Fruit fly (Drosophila melanogaster) whole organism, embryonic: ENCODE data around the gene Trax.
A peak's percentile ranks its signal among the peaks of the same experiment; 100 is the strongest.

Experiments used
- Asciz ChIP-seq: fragments of 200-800 bp; sonication (Bioruptor generic); optimal IDR thresholded peaks from 2 replicates; lab custom pipeline; 2017; ENCODE audit warnings: missing biosample characterization, mild to moderate bottlenecking, missing genetic modification characterization, missing genetic modification reagents
- Atf6 ChIP-seq: fragments of 200-800 bp; sonication (Bioruptor generic); IDR thresholded peaks from 2 replicates; pipeline ENCODE4 v1.3.6; 2022; ENCODE audit warnings: missing biosample characterization, missing genetic modification characterization
- CG10321 ChIP-seq: fragments of 200-800 bp; sonication (Bioruptor generic); IDR thresholded peaks from 2 replicates; pipeline ENCODE4 v1.3.6; 2022; ENCODE audit warnings: missing biosample characterization, missing genetic modification characterization
- CG11085 ChIP-seq: fragments of 200-800 bp; sonication (Bioruptor generic); IDR thresholded peaks from 2 replicates; pipeline ENCODE4 v1.3.6; 2022; ENCODE audit warnings: missing biosample characterization, missing genetic modification characterization
- CG11560 ChIP-seq: fragments of 200-800 bp; sonication (Bioruptor generic); IDR thresholded peaks from 3 replicates; pipeline ENCODE4 v1.3.6; 2022; ENCODE audit warnings: missing biosample characterization, missing genetic modification characterization
- CG11723 ChIP-seq: fragments of 200-800 bp; sonication (Bioruptor generic); optimal IDR thresholded peaks from 2 replicates; lab custom pipeline; 2017; ENCODE audit warnings: missing biosample characterization, mild to moderate bottlenecking, missing genetic modification characterization
- CG12219 ChIP-seq: fragments of 200-800 bp; sonication (Bioruptor generic); optimal IDR thresholded peaks from 3 replicates; lab custom pipeline; 2018; ENCODE audit warnings: missing biosample characterization, mild to moderate bottlenecking, missing genetic modification characterization
- CG12659 ChIP-seq: fragments of 200-800 bp; sonication (Bioruptor generic); optimal IDR thresholded peaks from 3 replicates; lab custom pipeline; 2017; ENCODE audit warnings: mild to moderate bottlenecking, missing biosample characterization, missing genetic modification reagents, missing genetic modification characterization
- CG13287 ChIP-seq: fragments of 200-800 bp; sonication (Bioruptor generic); IDR thresholded peaks from 2 replicates; pipeline ENCODE4 v1.3.6; 2022; ENCODE audit warnings: missing biosample characterization, missing genetic modification characterization; ENCODE audit not compliant: partially characterized antibody
- CG15514 ChIP-seq: fragments of 200-800 bp; sonication (Bioruptor generic); optimal IDR thresholded peaks from 3 replicates; lab custom pipeline; 2017; ENCODE audit warnings: missing biosample characterization, missing genetic modification characterization, mild to moderate bottlenecking, moderate library complexity, missing genetic modification reagents
- CG30431 ChIP-seq: fragments of 200-800 bp; sonication (Bioruptor generic); optimal IDR thresholded peaks from 2 replicates; lab custom pipeline; 2017; ENCODE audit warnings: missing biosample characterization, missing genetic modification characterization
- CG31388 ChIP-seq: fragments of 200-800 bp; sonication (Bioruptor generic); optimal IDR thresholded peaks from 2 replicates; lab custom pipeline; 2016; ENCODE audit warnings: missing biosample characterization, missing genetic modification characterization
- CG4424 ChIP-seq: fragments of 200-800 bp; sonication (Bioruptor generic); optimal IDR thresholded peaks from 3 replicates; lab custom pipeline; 2016; ENCODE audit warnings: missing biosample characterization, missing genetic modification characterization
- CG6813 ChIP-seq: fragments of 200-800 bp; sonication (Bioruptor generic); optimal IDR thresholded peaks from 2 replicates; lab custom pipeline; 2017; ENCODE audit warnings: missing biosample characterization, missing genetic modification characterization, mild to moderate bottlenecking, moderate library complexity, missing genetic modification reagents
- CG6854 ChIP-seq: fragments of 200-800 bp; sonication (Bioruptor generic); optimal IDR thresholded peaks from 3 replicates; lab custom pipeline; 2017; ENCODE audit warnings: missing biosample characterization, mild to moderate bottlenecking, missing genetic modification characterization
- CG7271 ChIP-seq: fragments of 200-800 bp; sonication (Bioruptor generic); optimal IDR thresholded peaks from 2 replicates; lab custom pipeline; 2018; ENCODE audit warnings: missing biosample characterization, mild to moderate bottlenecking, missing genetic modification characterization, moderate library complexity
- CG7987 ChIP-seq: fragments of 200-800 bp; sonication (Bioruptor generic); optimal IDR thresholded peaks from 2 replicates; lab custom pipeline; 2018; ENCODE audit warnings: missing biosample characterization, mild to moderate bottlenecking, missing genetic modification characterization, moderate library complexity
- CG9817 ChIP-seq: fragments of 200-800 bp; sonication (Bioruptor generic); optimal IDR thresholded peaks from 2 replicates; lab custom pipeline; 2018; ENCODE audit warnings: missing biosample characterization, mild to moderate bottlenecking, missing genetic modification characterization, moderate library complexity
- Deaf1 ChIP-seq: fragments of 200-800 bp; optimal IDR thresholded peaks from 3 replicates; lab custom pipeline; 2019; ENCODE audit warnings: missing biosample characterization, mild to moderate bottlenecking, missing genetic modification characterization, moderate library complexity
- Dll ChIP-seq: fragments of 200-800 bp; sonication (Bioruptor generic); IDR thresholded peaks from 4 replicates; pipeline ENCODE4 v1.3.6; 2022; ENCODE audit warnings: missing biosample characterization, missing genetic modification characterization; ENCODE audit not compliant: partially characterized antibody
- E2f1 ChIP-seq: fragments of 200-800 bp; sonication (Bioruptor generic); IDR thresholded peaks from 2 replicates; pipeline ENCODE4 v1.3.6; 2022; ENCODE audit warnings: missing biosample characterization, missing genetic modification characterization
- Fer2 ChIP-seq: fragments of 200-800 bp; sonication (Bioruptor generic); optimal IDR thresholded peaks from 2 replicates; lab custom pipeline; 2018; ENCODE audit warnings: missing biosample characterization, mild to moderate bottlenecking, missing genetic modification characterization, moderate library complexity
- HLH54F ChIP-seq: fragments of 200-800 bp; sonication (Bioruptor generic); optimal IDR thresholded peaks from 3 replicates; lab custom pipeline; 2016; ENCODE audit warnings: missing biosample characterization, missing genetic modification characterization
- Hr3 ChIP-seq: fragments of 200-800 bp; sonication (Bioruptor generic); optimal IDR thresholded peaks from 3 replicates; lab custom pipeline; 2016; ENCODE audit warnings: missing biosample characterization, missing genetic modification characterization
- Kr ChIP-seq: fragments of 200-800 bp; sonication (Bioruptor generic); optimal IDR thresholded peaks from 2 replicates; lab custom pipeline; 2017; ENCODE audit warnings: missing biosample characterization, mild to moderate bottlenecking, missing genetic modification characterization
- NC2β ChIP-seq: fragments of 200-800 bp; sonication (Bioruptor generic); optimal IDR thresholded peaks from 2 replicates; lab custom pipeline; 2016; ENCODE audit warnings: missing biosample characterization, missing genetic modification characterization
- Rfx ChIP-seq: fragments of 200-800 bp; sonication (Bioruptor generic); IDR thresholded peaks from 2 replicates; pipeline ENCODE4 v1.3.6; 2022; ENCODE audit warnings: missing biosample characterization, missing genetic modification characterization
- ara ChIP-seq: fragments of 200-800 bp; sonication (Bioruptor generic); IDR thresholded peaks from 2 replicates; pipeline ENCODE4 v1.3.6; 2022; ENCODE audit warnings: missing biosample characterization, missing genetic modification characterization
- ase ChIP-seq: fragments of 200-800 bp; sonication (Bioruptor generic); IDR thresholded peaks from 3 replicates; pipeline ENCODE4 v1.3.6; 2022; ENCODE audit warnings: missing biosample characterization, missing genetic modification characterization
- bbx ChIP-seq: fragments of 200-800 bp; sonication (Bioruptor generic); IDR thresholded peaks from 2 replicates; pipeline ENCODE4 v1.3.6; 2022; ENCODE audit warnings: missing biosample characterization, missing genetic modification characterization; ENCODE audit not compliant: partially characterized antibody
- chm ChIP-seq: fragments of 200-800 bp; sonication (Bioruptor generic); IDR thresholded peaks from 2 replicates; pipeline ENCODE4 v1.3.6; 2022; ENCODE audit warnings: missing biosample characterization, missing genetic modification characterization
- danr ChIP-seq: fragments of 200-800 bp; sonication (Bioruptor generic); IDR thresholded peaks from 2 replicates; pipeline ENCODE4 v1.3.6; 2022; ENCODE audit warnings: missing biosample characterization, missing genetic modification characterization
- fd3F ChIP-seq: fragments of 200-800 bp; sonication (Bioruptor generic); optimal IDR thresholded peaks from 2 replicates; lab custom pipeline; 2018; ENCODE audit warnings: missing biosample characterization, mild to moderate bottlenecking, missing genetic modification characterization, moderate library complexity
- fd64A ChIP-seq: fragments of 200-800 bp; sonication (Bioruptor generic); optimal IDR thresholded peaks from 3 replicates; lab custom pipeline; 2018; ENCODE audit warnings: missing biosample characterization, mild to moderate bottlenecking, missing genetic modification characterization
- fru ChIP-seq: fragments of >200 bp; optimal IDR thresholded peaks from 2 replicates; lab custom pipeline; 2017
- gcm ChIP-seq: fragments of 200-800 bp; sonication (Bioruptor generic); optimal IDR thresholded peaks from 2 replicates; lab custom pipeline; 2019; ENCODE audit warnings: missing biosample characterization, mild to moderate bottlenecking, missing genetic modification characterization, moderate library complexity
- gfzf ChIP-seq: fragments of 200-800 bp; sonication (Bioruptor generic); optimal IDR thresholded peaks from 2 replicates; lab custom pipeline; 2016; ENCODE audit warnings: missing biosample characterization, mild to moderate bottlenecking, missing genetic modification characterization, moderate library complexity
- hb ChIP-seq: fragments of 200-800 bp; sonication (Bioruptor generic); IDR thresholded peaks from 3 replicates; pipeline ENCODE4 v1.3.6; 2022; ENCODE audit warnings: missing biosample characterization, missing genetic modification characterization; ENCODE audit not compliant: partially characterized antibody
- jigr1 ChIP-seq: fragments of 200-800 bp; sonication (Bioruptor generic); IDR thresholded peaks from 3 replicates; pipeline ENCODE4 v1.3.6; 2022; ENCODE audit warnings: missing biosample characterization, missing genetic modification characterization
- lab ChIP-seq: fragments of 200-800 bp; sonication (Bioruptor generic); optimal IDR thresholded peaks from 3 replicates; lab custom pipeline; 2017; ENCODE audit warnings: missing biosample characterization, missing genetic modification characterization, mild to moderate bottlenecking, moderate library complexity, missing genetic modification reagents
- lilli ChIP-seq: fragments of 200-800 bp; sonication (Bioruptor generic); optimal IDR thresholded peaks from 3 replicates; lab custom pipeline; 2016; ENCODE audit warnings: missing biosample characterization, missing genetic modification characterization
- pita ChIP-seq: fragments of 200-800 bp; sonication (Bioruptor generic); optimal IDR thresholded peaks from 2 replicates; lab custom pipeline; 2017; ENCODE audit warnings: missing biosample characterization, mild to moderate bottlenecking, missing genetic modification characterization
- pzg ChIP-seq: fragments of 200-800 bp; sonication (Bioruptor generic); optimal IDR thresholded peaks from 3 replicates; lab custom pipeline; 2018; ENCODE audit warnings: missing biosample characterization, mild to moderate bottlenecking, missing genetic modification characterization, moderate library complexity
- run ChIP-seq: fragments of 200-800 bp; sonication (Bioruptor generic); optimal IDR thresholded peaks from 3 replicates; lab custom pipeline; 2018; ENCODE audit warnings: missing biosample characterization, mild to moderate bottlenecking, missing genetic modification characterization
- sc ChIP-seq, 3 experiments: fragments of >200 bp in 2 of 3; fragments of 200-800 bp in 1 of 3; sonication (Bioruptor generic) in 1 of 3; optimal IDR thresholded peaks; 2 replicates in 2 of 3; 3 replicates in 1 of 3; lab custom pipeline; 2017; ENCODE audit warnings: mild to moderate bottlenecking in 1 of 3, missing biosample characterization in 1 of 3, missing genetic modification characterization in 1 of 3, missing genetic modification reagents in 1 of 3
- scrt ChIP-seq: fragments of 200-800 bp; sonication (Bioruptor generic); optimal IDR thresholded peaks from 2 replicates; lab custom pipeline; 2018; ENCODE audit warnings: missing biosample characterization, mild to moderate bottlenecking, missing genetic modification characterization, moderate library complexity
- sima ChIP-seq: fragments of 200-800 bp; sonication (Bioruptor generic); optimal IDR thresholded peaks from 2 replicates; lab custom pipeline; 2016; ENCODE audit warnings: missing biosample characterization, missing genetic modification characterization
- tin ChIP-seq: fragments of 200-800 bp; sonication (Bioruptor generic); optimal IDR thresholded peaks from 3 replicates; lab custom pipeline; 2016; ENCODE audit warnings: missing biosample characterization, missing genetic modification characterization
- zen ChIP-seq: fragments of 200-800 bp; sonication (Bioruptor generic); optimal IDR thresholded peaks from 3 replicates; lab custom pipeline; 2018; ENCODE audit warnings: missing biosample characterization, mild to moderate bottlenecking, missing genetic modification characterization, moderate library complexity
- zfh2 ChIP-seq: fragments of 200-800 bp; sonication (Bioruptor generic); optimal IDR thresholded peaks from 2 replicates; lab custom pipeline; 2016; ENCODE audit warnings: missing biosample characterization, missing genetic modification characterization

Trax gene

dm6 chr3R:15371833-15372232 is 10.3 kb downstream of the Trax start, which contains the start of the genes Ccm3 and CG6136 (continued):
- TF ChIP-seq zen (tag; lab: Kevin White, UChicago) = no peak
- TF ChIP-seq chm (GFP tag; lab: Robert Waterston, UW) = peak; percentile 54; the same call in 1 of the 2 replicates
- peak; percentile 7 for TF ChIP-seq tin (GFP tag; lab: Kevin White, UChicago)
- TF ChIP-seq CG6813 (GFP tag; lab: Kevin White, UChicago) = no peak
- TF ChIP-seq CG15514 (GFP tag; lab: Kevin White, UChicago) = peak; percentile 79
- no peak for TF ChIP-seq Kr (GFP tag; lab: Kevin White, UChicago)
- TF ChIP-seq sc (optimal IDR thresholded peaks at IDR 0.05; lab: Kevin White, UChicago) = no peak
- no peak for TF ChIP-seq sc (GFP tag; optimal IDR thresholded peaks at IDR 0.05; lab: Kevin White, UChicago)
- peak; percentile 50 for TF ChIP-seq Deaf1 (tag; lab: Kevin White, UChicago)
- TF ChIP-seq gcm (GFP tag; lab: Kevin White, UChicago) = peak; percentile 27
- no peak for TF ChIP-seq CG11723 (GFP tag; lab: Kevin White, UChicago)
- TF ChIP-seq CG7271 = peak; percentile 6
- no peak for TF ChIP-seq Fer2 (tag; lab: Kevin White, UChicago)
- no peak for TF ChIP-seq CG11560 (tag; lab: Robert Waterston, UW)
- peak; percentile 61 for TF ChIP-seq lab
- peak; percentile 86 for TF ChIP-seq pzg (GFP tag; lab: Kevin White, UChicago)
- TF ChIP-seq Hr3 (GFP tag; lab: Kevin White, UChicago) = peak; percentile 12
- no peak for TF ChIP-seq jigr1 (GFP tag; lab: Robert Waterston, UW)
- peak; percentile 91 for TF ChIP-seq Dll (GFP tag; lab: Robert Waterston, UW)
- TF ChIP-seq CG7987 (GFP tag; lab: Kevin White, UChicago) = peak; percentile 33
- no peak for TF ChIP-seq scrt (GFP tag; lab: Kevin White, UChicago)
- peak; percentile 15; the same call in 1 of the 2 replicates for TF ChIP-seq ara (GFP tag; lab: Robert Waterston, UW)
- TF ChIP-seq CG4424 (GFP tag; lab: Kevin White, UChicago) = peak; percentile 30
- peak; percentile 69 for TF ChIP-seq CG12659 (GFP tag; lab: Kevin White, UChicago)
- no peak for TF ChIP-seq ase (GFP tag; lab: Robert Waterston, UW)
- peak; percentile 52 for TF ChIP-seq lilli
- TF ChIP-seq CG11085 (GFP tag; lab: Robert Waterston, UW) = no peak
- no peak for TF ChIP-seq CG31388 (GFP tag; lab: Kevin White, UChicago)
- peak; percentile 35 for TF ChIP-seq NC2β (GFP tag; lab: Kevin White, UChicago)
- TF ChIP-seq CG13287 (GFP tag; lab: Robert Waterston, UW) = peak; percentile 95
- TF ChIP-seq CG30431 (GFP tag; lab: Kevin White, UChicago) = no peak
- TF ChIP-seq fd64A (GFP tag; lab: Kevin White, UChicago) = no peak
- TF ChIP-seq CG6854 (GFP tag; lab: Kevin White, UChicago) = no peak
- TF ChIP-seq sima = no peak
- TF ChIP-seq pita (GFP tag; lab: Kevin White, UChicago) = no peak
- TF ChIP-seq fd3F (GFP tag; lab: Kevin White, UChicago) = no peak
- TF ChIP-seq gfzf (GFP tag; lab: Kevin White, UChicago) = no peak
- peak; percentile 86 for TF ChIP-seq Rfx (GFP tag; lab: Robert Waterston, UW)
- no peak for TF ChIP-seq CG12219 (GFP tag; lab: Kevin White, UChicago)
- TF ChIP-seq CG9817 (tag; lab: Kevin White, UChicago) = no peak
- TF ChIP-seq Atf6 = 0 out of 2 replicates have a peak, but pooled peaks have one; percentile 13
- TF ChIP-seq E2f1 (GFP tag; lab: Robert Waterston, UW) = peak; percentile 56; the same call in 1 of the 2 replicates
- no peak for TF ChIP-seq run (tag; lab: Kevin White, UChicago)
- peak; percentile 48 for TF ChIP-seq zfh2
- peak; percentile 95 for TF ChIP-seq bbx (GFP tag; lab: Robert Waterston, UW)
- no peak for TF ChIP-seq danr (GFP tag; lab: Robert Waterston, UW)
- peak; percentile 75 for TF ChIP-seq CG10321 (GFP tag; lab: Robert Waterston, UW)
- TF ChIP-seq HLH54F (GFP tag; lab: Kevin White, UChicago) = peak; percentile 35
- no peak for TF ChIP-seq fru
- TF ChIP-seq hb (GFP tag; lab: Robert Waterston, UW) = peak; percentile 86
- no peak for TF ChIP-seq Asciz (GFP tag; lab: Kevin White, UChicago)
